Fruit fly (Drosophila melanogaster) whole organism, wandering third instar larva: Measurements from ENCODE around the gene hdly.

Experiments
- Abd-B ChIP-seq: fragments of >200 bp; optimal IDR thresholded peaks from 2 replicates; lab custom pipeline; 2017; ENCODE audit warnings: missing biosample characterization, missing genetic modification characterization
- CG32264 ChIP-seq: fragments of 200-800 bp; sonication (Bioruptor generic); optimal IDR thresholded peaks from 2 replicates; lab custom pipeline; 2016; ENCODE audit warnings: missing biosample characterization, missing genetic modification characterization
- CG9705 ChIP-seq: fragments of 200-800 bp; sonication (Bioruptor generic); optimal IDR thresholded peaks from 2 replicates; lab custom pipeline; 2018; ENCODE audit warnings: missing biosample characterization, mild to moderate bottlenecking, missing genetic modification characterization
- CrebA ChIP-seq: fragments of 200-800 bp; sonication (Bioruptor generic); optimal IDR thresholded peaks from 2 replicates; lab custom pipeline; 2016; ENCODE audit warnings: missing biosample characterization, mild to moderate bottlenecking, missing genetic modification characterization, borderline replicate concordance
- Dfd ChIP-seq: fragments of >200 bp; optimal IDR thresholded peaks from 2 replicates; lab custom pipeline; 2017; ENCODE audit warnings: missing biosample characterization, missing genetic modification characterization
- Dif ChIP-seq: fragments of 200-275, 200-300 bp; sonication (Bioruptor generic); optimal IDR thresholded peaks from 2 replicates; lab custom pipeline; 2018; ENCODE audit warnings: missing biosample characterization, missing genetic modification characterization; ENCODE audit not compliant: partially characterized antibody
- GATAd ChIP-seq: sonication (Bioruptor generic); optimal IDR thresholded peaks from 2 replicates; lab custom pipeline; 2016; ENCODE audit warnings: missing biosample characterization, missing genetic modification characterization
- HLH106 ChIP-seq: fragments of 200-800 bp; optimal IDR thresholded peaks from 3 replicates; lab custom pipeline; 2019; ENCODE audit warnings: missing biosample characterization, mild to moderate bottlenecking, missing genetic modification characterization, moderate library complexity
- Hnf4 ChIP-seq: fragments of 200-800 bp; sonication (Bioruptor generic); optimal IDR thresholded peaks from 2 replicates; lab custom pipeline; 2016; ENCODE audit warnings: missing biosample characterization, mild to moderate bottlenecking, missing genetic modification characterization
- Hr78 ChIP-seq: fragments of >200 bp; optimal IDR thresholded peaks from 2 replicates; lab custom pipeline; 2017; ENCODE audit warnings: missing biosample characterization, missing genetic modification characterization
- Hr83 ChIP-seq: fragments of 200-300 bp; sonication (Bioruptor generic); optimal IDR thresholded peaks from 2 replicates; lab custom pipeline; 2016; ENCODE audit warnings: missing biosample characterization, mild to moderate bottlenecking, missing genetic modification characterization, moderate library complexity; ENCODE audit not compliant: poor library complexity, severe bottlenecking
- Jra ChIP-seq: sonication (Bioruptor generic); optimal IDR thresholded peaks from 2 replicates; lab custom pipeline; 2016; ENCODE audit warnings: missing biosample characterization, missing genetic modification characterization
- Myc ChIP-seq: fragments of >200 bp; optimal IDR thresholded peaks from 2 replicates; lab custom pipeline; 2017
- OdsH ChIP-seq: fragments of 200-800 bp; sonication (Bioruptor generic); optimal IDR thresholded peaks from 2 replicates; lab custom pipeline; 2016; ENCODE audit warnings: missing biosample characterization, mild to moderate bottlenecking, missing genetic modification characterization
- Rel ChIP-seq, 2 experiments: fragments of 200-800 bp; sonication (Bioruptor generic) in 1 of 2; optimal IDR thresholded peaks; 2 replicates in 1 of 2; 3 replicates in 1 of 2; lab custom pipeline; 2016 to 2019; ENCODE audit warnings: mild to moderate bottlenecking in 2 of 2, missing biosample characterization in 2 of 2, missing genetic modification characterization in 2 of 2, moderate library complexity in 1 of 2
- Sp1 ChIP-seq: fragments of 200-800 bp; sonication (Bioruptor generic); optimal IDR thresholded peaks from 3 replicates; lab custom pipeline; 2019; ENCODE audit warnings: missing biosample characterization, mild to moderate bottlenecking, missing genetic modification characterization, moderate library complexity
- Vsx2 ChIP-seq: fragments of 200-300, 225-300 bp; sonication (Bioruptor generic); optimal IDR thresholded peaks from 2 replicates; lab custom pipeline; 2018; ENCODE audit warnings: missing biosample characterization, missing genetic modification characterization; ENCODE audit not compliant: partially characterized antibody
- br ChIP-seq: fragments of 200-800 bp; sonication (Bioruptor generic); optimal IDR thresholded peaks from 2 replicates; lab custom pipeline; 2016; ENCODE audit warnings: missing biosample characterization, missing genetic modification characterization
- brk ChIP-seq: fragments of 200-800 bp; sonication (Bioruptor generic); optimal IDR thresholded peaks from 2 replicates; lab custom pipeline; 2016; ENCODE audit warnings: missing biosample characterization, mild to moderate bottlenecking, missing genetic modification characterization
- dl ChIP-seq, 2 experiments: fragments of 175-275, 200-275 bp in 1 of 2; fragments of 200-275 bp in 1 of 2; sonication (Bioruptor generic); optimal IDR thresholded peaks; lab custom pipeline; 2018; ENCODE audit warnings: mild to moderate bottlenecking in 2 of 2, missing biosample characterization in 2 of 2, missing genetic modification characterization in 2 of 2, moderate library complexity in 2 of 2; ENCODE audit not compliant: partially characterized antibody in 2 of 2, insufficient read depth in 1 of 2
- dmrt93B ChIP-seq: fragments of 200-800 bp; sonication (Bioruptor generic); optimal IDR thresholded peaks from 2 replicates; lab custom pipeline; 2018; ENCODE audit warnings: missing biosample characterization, mild to moderate bottlenecking, missing genetic modification characterization
- dsf ChIP-seq: sonication (Bioruptor generic); optimal IDR thresholded peaks from 2 replicates; lab custom pipeline; 2016; ENCODE audit warnings: missing biosample characterization, missing genetic modification characterization, borderline replicate concordance
- ey ChIP-seq: fragments of 200-800 bp; sonication (Bioruptor generic); optimal IDR thresholded peaks from 2 replicates; lab custom pipeline; 2016; ENCODE audit warnings: missing biosample characterization, missing genetic modification characterization
- foxo ChIP-seq, 2 experiments: fragments of 200-800 bp; sonication (Bioruptor generic); optimal IDR thresholded peaks; 2 replicates in 1 of 2; 3 replicates in 1 of 2; lab custom pipeline; 2016 to 2017; ENCODE audit warnings: missing biosample characterization in 2 of 2, missing genetic modification characterization in 2 of 2
- fru ChIP-seq: fragments of 200-800 bp; sonication (Bioruptor generic); optimal IDR thresholded peaks from 3 replicates; lab custom pipeline; 2016; ENCODE audit warnings: missing biosample characterization, mild to moderate bottlenecking, missing genetic modification characterization
- h ChIP-seq: fragments of 200-800 bp; sonication (Bioruptor generic); optimal IDR thresholded peaks from 3 replicates; lab custom pipeline; 2016; ENCODE audit warnings: missing biosample characterization, mild to moderate bottlenecking, missing genetic modification characterization
- jim ChIP-seq: fragments of 175-275, 200-325 bp; sonication (Bioruptor generic); optimal IDR thresholded peaks from 2 replicates; lab custom pipeline; 2016; ENCODE audit warnings: missing biosample characterization, mild to moderate bottlenecking, missing genetic modification characterization
- lola ChIP-seq: fragments of >200 bp; optimal IDR thresholded peaks from 2 replicates; lab custom pipeline; 2017; ENCODE audit warnings: missing biosample characterization, missing genetic modification characterization
- pan ChIP-seq: fragments of >200 bp; optimal IDR thresholded peaks from 2 replicates; lab custom pipeline; 2017
- psq ChIP-seq: fragments of 200-800 bp; sonication (Bioruptor generic); optimal IDR thresholded peaks from 3 replicates; lab custom pipeline; 2017; ENCODE audit warnings: missing biosample characterization, mild to moderate bottlenecking, missing genetic modification characterization, moderate library complexity
- rgr ChIP-seq: fragments of 200-800 bp; sonication (Bioruptor generic); optimal IDR thresholded peaks from 3 replicates; lab custom pipeline; 2016; ENCODE audit warnings: missing biosample characterization, mild to moderate bottlenecking, missing genetic modification characterization
- sv ChIP-seq: fragments of 200-800 bp; sonication (Bioruptor generic); optimal IDR thresholded peaks from 3 replicates; lab custom pipeline; 2016; ENCODE audit warnings: missing biosample characterization, missing genetic modification characterization
- tai ChIP-seq: sonication (Bioruptor generic); optimal IDR thresholded peaks from 2 replicates; lab custom pipeline; 2016; ENCODE audit warnings: missing biosample characterization, missing genetic modification characterization
- usp ChIP-seq: fragments of >200 bp; optimal IDR thresholded peaks from 2 replicates; lab custom pipeline; 2017; ENCODE audit warnings: missing biosample characterization, missing genetic modification characterization
- woc ChIP-seq: sonication (Bioruptor generic); optimal IDR thresholded peaks from 2 replicates; lab custom pipeline; 2016; ENCODE audit warnings: missing biosample characterization, mild to moderate bottlenecking, missing genetic modification characterization

Gene hdly

DNA sequence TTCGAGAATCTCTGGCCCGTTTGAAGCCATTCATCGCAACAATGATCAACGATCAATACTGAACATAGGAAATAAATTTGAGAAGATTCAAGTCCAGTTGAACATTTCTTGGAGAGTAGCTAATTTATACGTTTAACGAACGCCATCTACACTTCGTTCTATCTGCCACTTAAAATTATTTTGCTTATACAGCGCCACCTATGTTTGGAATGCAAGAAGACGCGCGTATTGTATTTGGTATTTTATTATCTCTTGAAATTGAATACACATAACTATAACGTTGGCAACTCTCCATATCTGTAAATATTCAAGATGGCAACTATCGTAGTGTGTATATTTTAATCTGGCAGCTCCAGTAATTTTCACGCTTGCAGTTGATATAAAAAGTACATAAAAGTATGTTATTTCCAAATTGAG, 33.9 kb downstream of the hdly start:
- peak; percentile 97 for TF ChIP-seq Vsx2 (GFP tag; lab: Kevin White, UChicago)
- peak; percentile 24 for TF ChIP-seq rgr (GFP tag; lab: Kevin White, UChicago)
- TF ChIP-seq tai (GFP tag; lab: Kevin White, UChicago): peak; percentile 30
- TF ChIP-seq Myc (lab: Kevin White, UChicago): peak; percentile 83
- TF ChIP-seq lola (GFP tag; lab: Kevin White, UChicago): no peak
- TF ChIP-seq HLH106 (tag; lab: Kevin White, UChicago): peak; percentile 16
- peak; percentile 57 for TF ChIP-seq Hnf4 (GFP tag; lab: Kevin White, UChicago)
- no peak for TF ChIP-seq ey (GFP tag; lab: Kevin White, UChicago)
- peak; percentile 31 for TF ChIP-seq br (GFP tag; lab: Kevin White, UChicago)
- TF ChIP-seq foxo (GFP tag; optimal IDR thresholded peaks at IDR 0.05; lab: Kevin White, UChicago): peak in 1 of 2 experiments; percentile 62
- TF ChIP-seq CG9705 (GFP tag; lab: Kevin White, UChicago): peak; percentile 14
- TF ChIP-seq Hr83 (GFP tag; lab: Kevin White, UChicago): peak; percentile 17
- peak; percentile 5 for TF ChIP-seq fru (GFP tag; lab: Kevin White, UChicago)
- peak; percentile 1 for TF ChIP-seq OdsH (GFP tag; lab: Kevin White, UChicago)
- no peak for TF ChIP-seq woc
- no peak for TF ChIP-seq pan (lab: Kevin White, UChicago)
- peak; percentile 34 for TF ChIP-seq h (GFP tag; lab: Kevin White, UChicago)

DNA sequence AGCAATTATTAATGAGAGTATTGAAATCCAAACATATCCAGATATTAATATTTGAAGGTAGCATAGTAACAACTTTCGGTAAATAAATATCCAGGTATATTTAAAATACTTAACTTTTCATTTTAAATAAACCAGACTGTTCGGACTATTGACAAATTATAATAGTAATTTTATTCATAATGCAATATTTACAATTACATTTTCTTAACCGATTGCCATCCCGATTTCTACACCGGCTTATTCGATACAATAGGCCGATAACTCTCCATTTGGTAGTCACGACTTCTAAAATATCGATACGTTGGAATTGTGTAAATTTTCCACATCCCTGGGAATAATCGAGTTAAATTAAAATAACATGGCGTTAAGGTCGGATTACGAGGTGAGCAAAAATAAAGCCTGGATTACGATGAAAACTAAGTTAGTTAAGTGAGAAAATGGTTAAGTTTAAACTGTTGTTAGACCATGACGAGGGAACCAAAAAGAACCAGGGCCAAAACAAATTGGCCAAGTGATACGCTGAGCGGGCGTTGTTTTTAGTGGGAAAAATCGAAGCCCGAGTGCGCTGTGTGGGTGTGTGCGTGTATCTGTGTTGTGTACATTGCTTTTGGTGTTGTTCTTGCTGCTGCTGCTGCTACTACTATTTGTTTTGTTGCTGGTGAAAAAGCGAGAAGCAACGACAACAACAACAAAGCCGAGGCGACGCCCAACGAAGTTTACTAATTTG, 34.5 kb downstream of the hdly start, which contains the start of gene Atpalpha:
Gene Atpalpha, plus strand, starts transcription at position 267 of the 727 bp plus-strand sequence.
- TF ChIP-seq Dfd: no peak
- no peak for TF ChIP-seq HLH106 (tag; lab: Kevin White, UChicago)
- TF ChIP-seq CG32264 (GFP tag; lab: Kevin White, UChicago): no peak
- no peak for TF ChIP-seq GATAd (GFP tag; lab: Kevin White, UChicago)
- no peak for TF ChIP-seq Abd-B
- no peak for TF ChIP-seq Myc (lab: Kevin White, UChicago)
- no peak for TF ChIP-seq h (GFP tag; lab: Kevin White, UChicago)
- TF ChIP-seq CrebA: no peak
- peak; percentile 4 for TF ChIP-seq Vsx2 (GFP tag; lab: Kevin White, UChicago)
- no peak for TF ChIP-seq jim (GFP tag; lab: Kevin White, UChicago)
- TF ChIP-seq psq: no peak
- TF ChIP-seq Hr78 (GFP tag; lab: Kevin White, UChicago): no peak
- no peak for TF ChIP-seq dmrt93B
- no peak for TF ChIP-seq dsf (GFP tag; lab: Kevin White, UChicago)
- TF ChIP-seq sv (GFP tag; lab: Kevin White, UChicago): no peak
- TF ChIP-seq Rel (GFP tag; optimal IDR thresholded peaks at IDR 0.05; lab: Kevin White, UChicago): no peak
- TF ChIP-seq Rel (tag; optimal IDR thresholded peaks at IDR 0.05; lab: Kevin White, UChicago): peak; percentile 2
- no peak for TF ChIP-seq usp
- TF ChIP-seq Jra (GFP tag; lab: Kevin White, UChicago): no peak
- no peak for TF ChIP-seq Hr83 (GFP tag; lab: Kevin White, UChicago)
- TF ChIP-seq brk (GFP tag; lab: Kevin White, UChicago): peak; percentile 51
- TF ChIP-seq rgr (GFP tag; lab: Kevin White, UChicago): no peak
- peak; percentile 15 for TF ChIP-seq Sp1 (GFP tag; lab: Kevin White, UChicago)
- TF ChIP-seq pan (lab: Kevin White, UChicago): no peak
- no peak for TF ChIP-seq woc
- no peak for TF ChIP-seq fru (GFP tag; lab: Kevin White, UChicago)
- TF ChIP-seq lola (GFP tag; lab: Kevin White, UChicago): no peak
- no peak for TF ChIP-seq br (GFP tag; lab: Kevin White, UChicago)

DNA sequence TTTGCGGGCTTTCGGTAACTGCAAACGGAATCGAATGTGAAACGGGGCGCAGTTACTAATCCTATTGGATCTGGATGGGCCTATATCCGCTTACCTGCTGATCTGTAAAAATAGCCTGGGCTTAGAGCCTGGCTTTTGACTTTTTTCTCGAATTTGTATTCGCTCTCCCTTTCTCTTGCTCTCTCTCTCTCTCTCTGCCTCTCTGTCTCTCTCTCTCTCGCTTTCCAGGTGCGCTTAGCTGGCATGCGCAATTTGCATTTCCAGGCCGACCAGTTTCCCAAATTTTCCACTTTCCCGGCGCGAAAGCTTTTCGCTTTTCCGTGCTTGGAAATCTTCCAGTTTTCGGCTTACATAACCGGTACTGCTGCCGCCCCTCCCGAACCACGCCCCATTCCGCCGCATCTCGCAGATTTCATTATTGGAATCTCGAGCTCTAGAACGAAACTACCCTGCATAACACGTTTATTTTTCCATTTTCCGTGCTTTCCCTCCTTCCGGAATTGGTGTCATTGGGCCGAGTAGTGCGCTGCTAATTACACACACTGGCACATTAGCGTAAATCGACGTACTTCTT, 35.2 kb downstream of the hdly start:
- TF ChIP-seq foxo (GFP tag; optimal IDR thresholded peaks at IDR 0.05; lab: Kevin White, UChicago): no peak
- no peak for TF ChIP-seq br (GFP tag; lab: Kevin White, UChicago)
- peak in 1 of 2 experiments; percentile 9 for TF ChIP-seq dl (GFP tag; optimal IDR thresholded peaks at IDR 0.05; lab: Kevin White, UChicago; ENCODE audit: insufficient read depth in 1 of 2, partially characterized antibody in 2 of 2)
- TF ChIP-seq Dif (GFP tag; lab: Kevin White, UChicago): peak; percentile 48
